Worm (Caenorhabditis elegans): ENCODE data around the gene ptrn-1.
A peak's percentile ranks its signal among the peaks of the same experiment; 100 is the strongest.

Gene ptrn-1

DNA sequence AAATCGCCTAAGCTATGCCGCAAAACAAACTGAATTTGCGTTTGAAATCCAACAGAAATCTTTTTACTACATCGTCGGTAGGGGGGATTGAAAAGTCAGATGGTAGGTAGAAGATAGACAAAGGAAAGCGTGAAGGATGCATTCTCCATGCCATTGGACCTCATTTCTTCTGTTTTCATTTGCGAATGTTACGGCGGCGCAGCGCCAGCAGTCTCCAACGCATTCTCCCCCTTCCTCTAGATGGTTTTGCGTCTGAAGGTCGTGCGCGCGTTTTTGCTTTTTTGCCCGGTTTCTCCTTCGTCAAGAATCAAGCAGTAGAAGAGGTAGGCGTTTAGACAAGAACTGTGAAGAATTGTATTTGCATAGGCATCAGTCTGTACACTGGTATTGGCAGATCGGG, 36.5 kb downstream of the ptrn-1 start:
- TF ChIP-seq nhr-11 (tag; optimal IDR thresholded peaks at IDR 0.05) (no peak), hlh-13 (GFP tag; optimal IDR thresholded peaks at IDR 0.05) (no peak), sdc-2 (tag; optimal IDR thresholded peaks at IDR 0.05) (no peak), ceh-48 (tag; optimal IDR thresholded peaks at IDR 0.05) (no peak), sox-4 (tag; optimal IDR thresholded peaks at IDR 0.05) (no peak), hlh-8 (tag; optimal IDR thresholded peaks at IDR 0.05) (no peak), odd-2 (tag; optimal IDR thresholded peaks at IDR 0.05) (no peak), pag-3 (tag; optimal IDR thresholded peaks at IDR 0.05; ENCODE audit: borderline replicate concordance) (no peak), che-1 (tag; optimal IDR thresholded peaks at IDR 0.05) (no peak), nhr-232 (tag; optimal IDR thresholded peaks at IDR 0.05) (no peak), ceh-34 (tag; optimal IDR thresholded peaks at IDR 0.05) (no peak), pros-1 (tag; optimal IDR thresholded peaks at IDR 0.05) (no peak), T23F11.4 (GFP tag; optimal IDR thresholded peaks at IDR 0.05) (no peak), lim-6 (tag; optimal IDR thresholded peaks at IDR 0.05) (no peak), npax-4 (tag; optimal IDR thresholded peaks at IDR 0.05) (no peak), ceh-31 (tag; optimal IDR thresholded peaks at IDR 0.05) (no peak)

- TF ChIP-seq zip-5 (tag; optimal IDR thresholded peaks at IDR 0.05) = no peak
- TF ChIP-seq ttx-3 (tag; optimal IDR thresholded peaks at IDR 0.05) = no peak
- TF ChIP-seq gmeb-2 (tag; optimal IDR thresholded peaks at IDR 0.05) = no peak
- TF ChIP-seq madf-2 (tag; optimal IDR thresholded peaks at IDR 0.05) = no peak
- peak; percentile 80 for TF ChIP-seq ceh-31 (tag; optimal IDR thresholded peaks at IDR 0.05)
- no peak for TF ChIP-seq T23F11.4 (GFP tag; optimal IDR thresholded peaks at IDR 0.05)
- peak; percentile 18 for TF ChIP-seq ceh-14 (tag; optimal IDR thresholded peaks at IDR 0.05)
- TF ChIP-seq nfya-1 (tag; optimal IDR thresholded peaks at IDR 0.05) = peak; percentile 10
- TF ChIP-seq ceh-9 (tag; optimal IDR thresholded peaks at IDR 0.05) = no peak
- TF ChIP-seq unc-42 (tag; optimal IDR thresholded peaks at IDR 0.05) = peak; percentile 100
These were observed 38.6 kb downstream of the ptrn-1 start for ce11 chrX:16991437-16991836.

- TF ChIP-seq unc-3 (GFP tag; conservative IDR thresholded peaks at IDR 0.05) = no peak
- peak; percentile 18 for TF ChIP-seq unc-3 (tag; optimal IDR thresholded peaks at IDR 0.05)
- TF ChIP-seq mec-3 (tag; optimal IDR thresholded peaks at IDR 0.05; ENCODE audit: borderline replicate concordance) = no peak
These were observed 41.7 kb downstream of the ptrn-1 start for ce11 chrX:16988367-16988766.

DNA sequence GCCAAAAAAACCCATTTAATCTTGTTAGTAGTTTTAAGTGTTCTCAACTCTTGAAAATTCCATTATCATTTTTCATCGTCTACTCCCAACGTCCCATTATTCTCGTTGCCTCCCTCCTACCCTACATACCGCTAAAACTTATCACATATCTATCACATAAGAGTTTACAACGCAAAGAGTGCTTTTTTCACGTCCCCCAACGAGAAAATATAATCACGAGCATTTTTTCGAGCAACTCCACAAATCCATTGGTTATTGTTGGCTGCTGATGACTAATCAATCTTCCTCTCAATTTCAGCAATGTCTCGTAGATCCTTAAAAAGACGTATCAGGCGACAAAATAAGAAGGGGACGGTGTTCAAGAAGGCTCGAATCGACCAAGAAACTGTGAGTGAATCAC, 51.7 kb downstream of the ptrn-1 start, which contains the start of gene mbl-1:
TSS of gene mbl-1 (plus strand) at position 301 of the 400 bp plus-strand sequence.
- TF ChIP-seq elt-2 (tag; optimal IDR thresholded peaks at IDR 0.05) (no peak), C38D4.7 (GFP tag; optimal IDR thresholded peaks at IDR 0.05) (no peak), ttx-3 (tag; optimal IDR thresholded peaks at IDR 0.05) (no peak), hlh-13 (GFP tag; optimal IDR thresholded peaks at IDR 0.05) (no peak), unc-86 (tag; optimal IDR thresholded peaks at IDR 0.05) (no peak), ceh-22 (tag; optimal IDR thresholded peaks at IDR 0.05) (no peak), nfya-1 (tag; optimal IDR thresholded peaks at IDR 0.05) (no peak), ref-2 (tag; optimal IDR thresholded peaks at IDR 0.05) (no peak), ets-4 (tag; optimal IDR thresholded peaks at IDR 0.05) (no peak), nhr-232 (tag; optimal IDR thresholded peaks at IDR 0.05) (no peak)

DNA sequence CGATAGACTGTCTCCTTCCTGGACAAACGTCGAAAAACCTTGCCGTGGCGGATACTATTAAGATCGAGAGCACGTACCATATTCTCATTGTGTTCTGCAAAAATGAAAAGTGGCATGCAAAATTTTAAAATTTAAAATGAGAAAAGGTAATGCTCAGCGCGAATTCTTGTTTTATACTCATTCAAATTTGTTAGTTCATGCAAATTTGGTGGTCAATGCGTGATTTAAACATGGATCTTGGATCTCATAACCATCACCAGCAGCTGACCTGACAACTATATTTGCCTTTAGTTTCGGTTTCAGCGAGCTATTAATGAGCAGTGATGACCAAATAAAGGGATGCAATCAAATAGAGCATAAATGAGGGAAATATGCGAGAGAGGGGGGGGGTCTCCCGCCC, 54.0 kb downstream of the ptrn-1 start, which contains the start of gene F52G3.5:
TSS of gene F52G3.5 (minus strand) at position 101 of the 400 bp plus-strand sequence.
- TF ChIP-seq fkh-6 (tag; optimal IDR thresholded peaks at IDR 0.05) = no peak
- no peak for TF ChIP-seq ceh-22 (tag; optimal IDR thresholded peaks at IDR 0.05)
- TF ChIP-seq ttx-3 (tag; optimal IDR thresholded peaks at IDR 0.05) = no peak
- TF ChIP-seq zip-5 (tag; optimal IDR thresholded peaks at IDR 0.05) = no peak
- no peak for TF ChIP-seq lin-11 (tag; optimal IDR thresholded peaks at IDR 0.05)
- TF ChIP-seq nfya-1 (tag; optimal IDR thresholded peaks at IDR 0.05) = no peak
- no peak for TF ChIP-seq pros-1 (tag; optimal IDR thresholded peaks at IDR 0.05)
- no peak for TF ChIP-seq sdc-2 (tag; optimal IDR thresholded peaks at IDR 0.05)
- no peak for TF ChIP-seq ceh-14 (tag; optimal IDR thresholded peaks at IDR 0.05)
- no peak for TF ChIP-seq rnt-1 (tag; optimal IDR thresholded peaks at IDR 0.05)
- TF ChIP-seq ceh-45 (GFP tag; IDR thresholded peaks at IDR 0.05) = no peak
- TF ChIP-seq ceh-6 (GFP tag; optimal IDR thresholded peaks at IDR 0.05) = no peak
- no peak for TF ChIP-seq ceh-18 (tag; optimal IDR thresholded peaks at IDR 0.05)
- no peak for TF ChIP-seq pha-4 (tag; optimal IDR thresholded peaks at IDR 0.05)
- TF ChIP-seq ceh-34 (tag; optimal IDR thresholded peaks at IDR 0.05) = no peak
- TF ChIP-seq K09A11.1 (tag; optimal IDR thresholded peaks at IDR 0.05; ENCODE audit: insufficient read depth) = no peak
- TF ChIP-seq pqm-1 (tag; optimal IDR thresholded peaks at IDR 0.05) = no peak
- no peak for TF ChIP-seq dve-1 (tag; optimal IDR thresholded peaks at IDR 0.05)
- TF ChIP-seq ets-4 (tag; optimal IDR thresholded peaks at IDR 0.05) = no peak
- no peak for TF ChIP-seq eyg-1 (tag; optimal IDR thresholded peaks at IDR 0.05)

Measured in whole organism, late embryonic.